Worm (Caenorhabditis elegans) whole organism, L2 larva: ENCODE measurements around the gene F59A6.4.

Source experiments
- F13H6.1 ChIP-seq: sonication (generic microtip); optimal IDR thresholded peaks from 2 replicates; lab custom pipeline; 2016; ENCODE audit warnings: missing genetic modification characterization, missing compliant biosample characterization
- lin-13 ChIP-seq: fragments of 150-350 bp; optimal IDR thresholded peaks from 2 replicates; lab custom pipeline; 2014; ENCODE audit warnings: missing biosample characterization, missing genetic modification reagents, missing genetic modification characterization
- lin-39 ChIP-seq: fragments of 150-350 bp; optimal IDR thresholded peaks from 2 replicates; lab custom pipeline; 2014; ENCODE audit warnings: missing biosample characterization, missing genetic modification reagents, missing genetic modification characterization
- mdl-1 ChIP-seq, 2 experiments: fragments of 150-350 bp in 1 of 2; sonication (generic microtip) in 1 of 2; optimal IDR thresholded peaks; 2 replicates each; lab custom pipeline; 2017; ENCODE audit warnings: missing biosample characterization in 2 of 2, missing genetic modification characterization in 2 of 2
- nhr-6 ChIP-seq: fragments of 150-350 bp; optimal IDR thresholded peaks from 2 replicates; lab custom pipeline; 2014; ENCODE audit warnings: missing biosample characterization, missing genetic modification characterization
- unc-62 ChIP-seq: fragments of 150-350 bp; optimal IDR thresholded peaks from 2 replicates; lab custom pipeline; 2014; ENCODE audit warnings: missing biosample characterization, missing genetic modification reagents, missing genetic modification characterization

DNA sequence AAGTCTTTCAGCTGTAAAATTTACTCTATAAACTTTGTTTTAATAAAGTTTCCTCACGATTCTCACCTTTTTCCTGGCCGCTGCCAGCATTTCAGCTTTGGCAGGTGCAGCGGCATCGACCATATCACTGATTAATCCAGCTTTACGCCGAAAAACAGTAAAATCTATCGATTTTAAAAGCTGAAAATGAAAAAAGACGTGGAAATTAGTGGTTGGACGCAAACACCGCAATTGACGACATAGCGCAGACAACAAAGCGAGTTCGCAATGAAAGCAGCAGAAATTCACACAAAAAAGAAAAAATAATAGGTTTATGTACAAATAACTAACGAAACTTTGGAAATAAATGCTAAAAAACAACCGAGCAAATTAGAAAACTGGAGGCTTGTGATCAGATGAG, 35.0 kb downstream of the F59A6.4 start, which contains the start of gene golg-2:
- TF ChIP-seq unc-62 (GFP tag; lab: Kevin White, UChicago) = no peak
- no peak for TF ChIP-seq nhr-6
- TF ChIP-seq mdl-1 (tag; optimal IDR thresholded peaks at IDR 0.05; lab: Kevin White, UChicago) = no peak
- no peak for TF ChIP-seq F13H6.1 (tag; lab: Kevin White, UChicago)
- TF ChIP-seq lin-39 = no peak
- no peak for TF ChIP-seq lin-13 (GFP tag; lab: Kevin White, UChicago)
